Worm (Caenorhabditis elegans) whole organism, late embryonic: ENCODE measurements around the gene Y82E9BL.1.
A peak's percentile ranks its signal among the peaks of the same experiment; 100 is the strongest.
"Not testable (repeated sequence)": the region's sequence is repeated elsewhere in the genome, so short reads cannot be mapped to it uniquely, and the experiment has no call there.

Experiments used
- C08G9.2 ChIP-seq: sonication (generic microtip); optimal IDR thresholded peaks from 2 replicates; lab custom pipeline; 2016; ENCODE audit warnings: mild to moderate bottlenecking, missing genetic modification characterization, moderate library complexity, missing compliant biosample characterization
- K09A11.1 ChIP-seq: sonication (generic microtip); optimal IDR thresholded peaks from 2 replicates; lab custom pipeline; 2017; ENCODE audit warnings: antibody characterized with exemption, mild to moderate bottlenecking, missing genetic modification characterization, missing compliant biosample characterization; ENCODE audit not compliant: insufficient read depth
- T23F11.4 ChIP-seq: fragments of 200-800 bp; sonication (Bioruptor generic); optimal IDR thresholded peaks from 2 replicates; lab custom pipeline; 2018; ENCODE audit warnings: mild to moderate bottlenecking, missing genetic modification characterization, missing compliant biosample characterization
- Y22D7AL.16 ChIP-seq: sonication (generic microtip); optimal IDR thresholded peaks from 2 replicates; lab custom pipeline; 2016; ENCODE audit warnings: missing genetic modification characterization, missing compliant biosample characterization
- ahr-1 ChIP-seq: sonication (generic microtip); optimal IDR thresholded peaks from 2 replicates; lab custom pipeline; 2016; ENCODE audit warnings: missing genetic modification characterization, missing compliant biosample characterization
- ceh-19 ChIP-seq: fragments of 200-800 bp; sonication (Bioruptor generic); optimal IDR thresholded peaks from 2 replicates; lab custom pipeline; 2018; ENCODE audit warnings: mild to moderate bottlenecking, missing genetic modification characterization, missing compliant biosample characterization
- ceh-2 ChIP-seq: sonication (generic microtip); optimal IDR thresholded peaks from 2 replicates; lab custom pipeline; 2016; ENCODE audit warnings: missing genotype, missing genetic modification characterization, missing compliant biosample characterization
- ceh-22 ChIP-seq: sonication (generic microtip); optimal IDR thresholded peaks from 2 replicates; lab custom pipeline; 2017; ENCODE audit warnings: missing biosample characterization, missing genetic modification characterization
- ceh-24 ChIP-seq: sonication (generic microtip); optimal IDR thresholded peaks from 2 replicates; lab custom pipeline; 2016; ENCODE audit warnings: mild to moderate bottlenecking, missing genetic modification characterization, missing compliant biosample characterization
- ceh-30 ChIP-seq: fragments of 150-350 bp; optimal IDR thresholded peaks from 2 replicates; lab custom pipeline; 2014; ENCODE audit warnings: missing biosample characterization, missing genetic modification characterization
- ceh-34 ChIP-seq: sonication (generic microtip); optimal IDR thresholded peaks from 2 replicates; lab custom pipeline; 2016; ENCODE audit warnings: mild to moderate bottlenecking, missing genetic modification characterization, missing compliant biosample characterization
- ceh-6 ChIP-seq: fragments of 200-800 bp; sonication (Bioruptor generic); optimal IDR thresholded peaks from 2 replicates; lab custom pipeline; 2018; ENCODE audit warnings: mild to moderate bottlenecking, missing genetic modification characterization, missing compliant biosample characterization
- che-1 ChIP-seq: sonication (generic microtip); optimal IDR thresholded peaks from 2 replicates; lab custom pipeline; 2016; ENCODE audit warnings: mild to moderate bottlenecking, missing genetic modification characterization, missing compliant biosample characterization
- dmd-4 ChIP-seq: sonication (generic microtip); optimal IDR thresholded peaks from 2 replicates; lab custom pipeline; 2016; ENCODE audit warnings: borderline replicate concordance, missing genetic modification characterization, missing compliant biosample characterization
- ets-4 ChIP-seq: sonication (generic microtip); optimal IDR thresholded peaks from 2 replicates; lab custom pipeline; 2016; ENCODE audit warnings: missing genetic modification characterization, missing compliant biosample characterization
- fax-1 ChIP-seq: sonication (generic microtip); optimal IDR thresholded peaks from 2 replicates; lab custom pipeline; 2016; ENCODE audit warnings: missing genotype, missing genetic modification characterization, missing compliant biosample characterization
- fkh-10 ChIP-seq: fragments of 150-350 bp; optimal IDR thresholded peaks from 2 replicates; lab custom pipeline; 2014; ENCODE audit warnings: missing biosample characterization, missing genetic modification reagents, missing genetic modification characterization
- fkh-6 ChIP-seq: sonication (generic microtip); optimal IDR thresholded peaks from 2 replicates; lab custom pipeline; 2016; ENCODE audit warnings: missing genetic modification characterization, missing compliant biosample characterization
- hlh-30 ChIP-seq: sonication (generic microtip); optimal IDR thresholded peaks from 2 replicates; lab custom pipeline; 2017; ENCODE audit warnings: antibody characterized with exemption, missing genetic modification characterization, missing compliant biosample characterization; ENCODE audit not compliant: insufficient read depth
- lin-11 ChIP-seq: fragments of 200-800 bp; sonication (Bioruptor generic); optimal IDR thresholded peaks from 2 replicates; lab custom pipeline; 2018; ENCODE audit warnings: mild to moderate bottlenecking, missing genetic modification characterization, missing compliant biosample characterization
- madf-2 ChIP-seq: sonication (generic microtip); optimal IDR thresholded peaks from 2 replicates; lab custom pipeline; 2017; ENCODE audit warnings: missing genetic modification characterization, missing compliant biosample characterization
- nhr-11 ChIP-seq: fragments of 150-350 bp; optimal IDR thresholded peaks from 2 replicates; lab custom pipeline; 2014; ENCODE audit warnings: missing biosample characterization, missing genetic modification characterization
- nhr-232 ChIP-seq: sonication (generic microtip); optimal IDR thresholded peaks from 2 replicates; lab custom pipeline; 2016; ENCODE audit warnings: missing genetic modification characterization, missing compliant biosample characterization
- npax-4 ChIP-seq: sonication (generic microtip); optimal IDR thresholded peaks from 2 replicates; lab custom pipeline; 2016; ENCODE audit warnings: missing genetic modification characterization, missing compliant biosample characterization
- odd-2 ChIP-seq: sonication (generic microtip); optimal IDR thresholded peaks from 2 replicates; lab custom pipeline; 2017; ENCODE audit warnings: antibody characterized with exemption, mild to moderate bottlenecking, missing genetic modification characterization, missing compliant biosample characterization
- pag-3 ChIP-seq: sonication (generic microtip); optimal IDR thresholded peaks from 2 replicates; lab custom pipeline; 2016; ENCODE audit warnings: missing compliant biosample characterization, missing genetic modification characterization, borderline replicate concordance
- pat-9 ChIP-seq: fragments of 200-800 bp; sonication (Bioruptor generic); optimal IDR thresholded peaks from 2 replicates; lab custom pipeline; 2018; ENCODE audit warnings: mild to moderate bottlenecking, missing genetic modification characterization, moderate library complexity, missing compliant biosample characterization
- pha-2 ChIP-seq: sonication (generic microtip); optimal IDR thresholded peaks from 2 replicates; lab custom pipeline; 2017; ENCODE audit warnings: mild to moderate bottlenecking, missing genetic modification characterization, missing compliant biosample characterization
- pqm-1 ChIP-seq: sonication (generic microtip); optimal IDR thresholded peaks from 2 replicates; lab custom pipeline; 2016; ENCODE audit warnings: missing genetic modification characterization, missing compliant biosample characterization
- pros-1 ChIP-seq: fragments of 150-350 bp; optimal IDR thresholded peaks from 2 replicates; lab custom pipeline; 2014; ENCODE audit warnings: missing biosample characterization, missing genetic modification reagents, missing genetic modification characterization
- rnt-1 ChIP-seq: sonication (generic microtip); optimal IDR thresholded peaks from 2 replicates; lab custom pipeline; 2016; ENCODE audit warnings: missing genetic modification characterization, missing compliant biosample characterization
- sox-4 ChIP-seq: sonication (generic microtip); optimal IDR thresholded peaks from 2 replicates; lab custom pipeline; 2017; ENCODE audit warnings: mild to moderate bottlenecking, missing genetic modification characterization, inconsistent platforms, missing compliant biosample characterization
- unc-3 ChIP-seq, 2 experiments: fragments of 200-800 bp in 1 of 2; sonication (Bioruptor generic) in 1 of 2; sonication (generic microtip) in 1 of 2; conservative IDR thresholded peaks in 1 of 2; optimal IDR thresholded peaks in 1 of 2; 2 replicates each; pipeline versions ENCODE4 v1.3.6 to Lab custom; 2016 to 2022; ENCODE audit warnings: missing compliant biosample characterization in 2 of 2, missing genetic modification characterization in 2 of 2, missing genetic modification reagents in 1 of 2
- unc-42 ChIP-seq: sonication (generic microtip); optimal IDR thresholded peaks from 2 replicates; lab custom pipeline; 2016; ENCODE audit warnings: missing genotype, missing genetic modification characterization, missing compliant biosample characterization
- unc-55 ChIP-seq: sonication (generic microtip); optimal IDR thresholded peaks from 2 replicates; lab custom pipeline; 2017; ENCODE audit warnings: missing biosample characterization, missing genetic modification reagents, missing genetic modification characterization
- unc-86 ChIP-seq: sonication (generic microtip); optimal IDR thresholded peaks from 2 replicates; lab custom pipeline; 2016; ENCODE audit warnings: missing genetic modification characterization, missing compliant biosample characterization
- zip-5 ChIP-seq: sonication (generic microtip); optimal IDR thresholded peaks from 2 replicates; lab custom pipeline; 2016; ENCODE audit warnings: missing genetic modification characterization, missing compliant biosample characterization

Gene Y82E9BL.1

DNA sequence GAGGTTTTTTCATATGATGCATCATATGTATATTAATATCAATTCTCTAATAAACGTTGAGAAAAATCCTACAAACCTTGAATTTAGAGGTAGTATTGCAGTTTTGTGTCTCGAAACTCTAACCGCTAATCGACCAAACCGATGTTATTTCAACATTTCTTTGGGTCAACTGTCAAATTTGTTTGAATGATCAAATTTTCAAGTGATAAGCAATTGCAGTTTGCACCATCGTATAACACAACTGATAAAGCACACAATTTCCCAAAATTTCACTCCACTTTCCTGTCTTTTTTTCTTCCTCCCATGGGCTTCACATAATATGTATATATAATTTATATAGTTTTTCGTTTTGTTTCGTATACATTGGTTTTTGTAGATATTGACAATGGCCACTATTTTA lies 28.9 kb upstream of the Y82E9BL.1 start, which contains the start of the genes fbxa-138 and Y82E9BR.5:
TSS of gene fbxa-138 (minus strand) at position 161 of the 400 bp plus-strand sequence.
TSS of gene Y82E9BR.5 (plus strand) at position 279 of the 400 bp plus-strand sequence.
- TF ChIP-seq ceh-6 (GFP tag; lab: Kevin White, UChicago), result no peak
- TF ChIP-seq nhr-11, result no peak
- no peak for TF ChIP-seq pqm-1
- TF ChIP-seq ceh-19 (GFP tag; lab: Kevin White, UChicago), result no peak
- TF ChIP-seq lin-11 (tag; lab: Kevin White, UChicago), result no peak
- no peak for TF ChIP-seq ceh-22 (tag; lab: Kevin White, UChicago)
- no peak for TF ChIP-seq ahr-1 (tag; lab: Kevin White, UChicago)
- TF ChIP-seq ceh-24 (tag; lab: Kevin White, UChicago), result no peak
- TF ChIP-seq T23F11.4 (GFP tag; lab: Kevin White, UChicago), result no peak
- TF ChIP-seq pros-1 (tag; lab: Kevin White, UChicago), result no peak
- no peak for TF ChIP-seq sox-4 (tag; lab: Kevin White, UChicago)
- no peak for TF ChIP-seq pat-9 (tag; lab: Kevin White, UChicago)
- TF ChIP-seq rnt-1 (tag; lab: Kevin White, UChicago), result no peak

DNA sequence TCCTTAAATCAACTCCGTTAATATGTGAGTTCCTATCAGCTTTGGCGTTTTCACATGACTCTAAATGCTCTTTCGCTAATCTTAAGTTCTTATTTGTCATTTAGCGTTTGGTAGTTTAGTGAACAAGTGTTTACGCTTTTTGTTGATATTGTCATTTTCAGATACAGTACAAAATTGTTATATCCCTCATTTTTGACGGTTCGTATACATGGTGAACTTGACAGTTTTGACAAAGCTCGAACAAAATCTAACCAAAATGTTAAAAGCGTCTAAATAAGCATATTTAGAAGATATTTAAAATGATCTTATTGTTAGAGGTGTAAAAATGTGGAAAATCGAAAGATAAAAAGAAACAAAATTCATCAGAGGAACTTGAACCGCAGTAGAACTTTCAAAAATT lies 28.3 kb upstream of the Y82E9BL.1 start:
- no peak for TF ChIP-seq fkh-6
- no peak for TF ChIP-seq unc-86 (tag; lab: Kevin White, UChicago)

DNA sequence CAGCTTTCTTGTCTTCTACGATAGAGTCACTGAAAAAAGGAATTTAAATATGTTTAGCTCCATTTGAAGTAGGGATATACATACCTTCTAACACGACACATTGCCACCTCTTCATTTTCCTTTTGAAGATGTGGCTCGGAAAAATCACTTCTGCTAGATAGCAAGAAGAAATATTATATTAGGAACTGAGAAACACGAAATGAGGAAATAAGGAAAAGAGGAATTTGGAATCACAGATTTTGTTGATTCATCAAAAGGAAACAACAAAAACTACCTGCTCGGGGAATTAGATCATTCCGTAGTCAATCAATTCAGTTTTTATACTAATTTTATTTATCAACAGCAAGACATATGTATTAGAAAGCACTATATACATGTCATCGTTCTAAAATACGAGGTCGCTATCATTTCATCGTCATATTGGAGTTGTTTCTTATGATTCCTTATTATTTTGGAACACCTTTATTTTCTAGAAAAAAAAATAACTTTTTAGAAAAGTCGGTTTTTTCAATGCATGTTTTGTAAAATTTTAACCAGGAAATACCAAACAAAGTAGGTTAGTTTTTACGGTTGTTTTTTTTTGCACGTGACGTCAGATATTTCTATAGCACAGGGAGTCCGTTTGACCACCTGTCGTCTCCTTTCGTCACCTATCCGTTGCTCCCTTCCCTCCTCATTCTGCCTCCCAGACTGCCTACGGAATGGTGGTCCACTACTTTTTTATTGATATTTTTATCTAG lies 25.5 kb upstream of the Y82E9BL.1 start, which contains the start of the genes pals-21 and Y82E9BR.6:
TSS of gene pals-21 (minus strand) at position 101 of the 740 bp plus-strand sequence.
TSS of gene Y82E9BR.6 (plus strand) at position 690 of the 740 bp plus-strand sequence.
- TF ChIP-seq ets-4 (tag; lab: Kevin White, UChicago) (no peak), zip-5 (tag; lab: Kevin White, UChicago) (no peak), K09A11.1 (tag; lab: Kevin White, UChicago) (no peak), hlh-30 (tag; lab: Kevin White, UChicago) (peak; percentile 0), fax-1 (tag; lab: Kevin White, UChicago) (no peak), unc-55 (GFP tag; lab: Kevin White, UChicago) (no peak)

DNA sequence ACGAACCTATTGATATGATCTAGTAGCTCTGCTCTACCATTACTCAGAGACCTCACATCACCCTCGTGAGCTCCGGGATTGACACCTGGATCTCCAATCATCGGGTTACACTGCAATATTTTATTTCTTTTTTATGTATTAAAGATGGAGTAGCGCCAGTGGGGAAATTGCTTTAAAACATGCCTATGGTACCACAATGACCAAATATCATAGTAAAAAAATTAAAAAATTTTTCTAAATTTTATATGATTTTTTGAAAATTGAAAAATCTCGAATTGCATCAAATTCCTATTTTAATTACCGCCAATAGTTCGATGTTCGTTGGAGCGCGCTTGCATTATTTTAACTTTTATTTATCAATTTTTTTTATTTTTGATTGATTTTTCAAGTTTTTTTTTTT lies 22.7 kb upstream of the Y82E9BL.1 start, which contains the start of gene pals-40:
TSS of gene pals-40 (minus strand) at position 101 of the 400 bp plus-strand sequence.
- not testable (repeated sequence) for TF ChIP-seq ahr-1 (tag; lab: Kevin White, UChicago); lin-11 (tag; lab: Kevin White, UChicago); ceh-6 (GFP tag; lab: Kevin White, UChicago)

DNA sequence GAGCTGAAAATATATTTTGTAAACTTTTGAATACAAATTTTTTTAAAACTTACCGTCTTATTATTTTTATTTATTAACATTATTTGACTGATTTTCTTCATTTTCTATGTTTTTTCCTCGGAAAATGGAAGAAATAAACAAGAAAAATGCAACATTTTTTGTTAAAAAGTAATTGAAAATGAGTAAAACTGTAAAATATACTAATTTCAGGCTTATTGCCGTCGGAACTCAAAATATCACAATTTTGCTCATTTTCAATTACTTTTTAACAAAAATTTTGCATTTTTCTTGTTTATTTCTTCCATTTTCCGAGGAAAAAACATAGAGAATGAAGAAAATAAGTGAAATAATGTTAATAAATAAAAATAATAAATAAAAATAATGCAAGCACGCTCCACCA lies 20.3 kb upstream of the Y82E9BL.1 start, which contains the start of gene Y82E9BR.10:
TSS of gene Y82E9BR.10 (minus strand) at position 101 of the 400 bp plus-strand sequence.
- not testable (repeated sequence) for TF ChIP-seq pag-3 (tag; lab: Kevin White, UChicago); madf-2; Y22D7AL.16

DNA sequence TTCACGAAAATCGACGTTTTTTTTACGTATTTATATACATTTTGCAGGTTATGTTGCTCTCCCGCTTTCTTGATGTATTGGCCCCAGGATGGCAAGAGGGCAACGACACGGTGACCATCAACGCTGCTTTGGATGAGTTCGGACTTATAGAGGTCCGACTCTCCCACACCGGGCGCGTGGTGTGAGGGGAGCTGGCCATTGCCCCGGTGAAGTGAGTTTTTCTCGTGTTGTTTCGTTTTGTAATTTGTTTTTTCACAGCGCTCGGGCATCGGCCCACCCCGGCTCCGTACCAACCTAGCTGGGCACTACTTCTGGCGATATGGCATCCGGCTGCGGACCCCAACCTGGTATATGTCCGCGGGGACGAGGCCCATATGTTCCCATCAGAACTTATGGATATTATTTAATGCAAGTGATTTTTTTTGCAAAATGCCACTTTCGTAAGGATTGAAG lies 19.2 kb upstream of the Y82E9BL.1 start, which contains the start of gene Y82E9BR.20:
TSS of gene Y82E9BR.20 (plus strand) at position 51 of the 453 bp plus-strand sequence.
- TF ChIP-seq che-1 (tag; lab: Kevin White, UChicago) (no peak), pha-2 (no peak), ets-4 (tag; lab: Kevin White, UChicago) (no peak), ceh-2 (no peak), unc-3 (GFP tag; conservative IDR thresholded peaks at IDR 0.05; lab: Robert Waterston, UW) (no peak), unc-3 (tag; optimal IDR thresholded peaks at IDR 0.05; lab: Kevin White, UChicago) (no peak), ceh-30 (tag; lab: Kevin White, UChicago) (no peak), odd-2 (tag; lab: Kevin White, UChicago) (no peak), fkh-10 (GFP tag; lab: Kevin White, UChicago) (no peak), sox-4 (tag; lab: Kevin White, UChicago) (no peak), unc-42 (tag; lab: Kevin White, UChicago) (no peak), nhr-232 (tag; lab: Kevin White, UChicago) (no peak), T23F11.4 (GFP tag; lab: Kevin White, UChicago) (no peak), C08G9.2 (no peak), unc-55 (GFP tag; lab: Kevin White, UChicago) (no peak), npax-4 (tag; lab: Kevin White, UChicago) (no peak), ceh-34 (tag; lab: Kevin White, UChicago) (no peak), dmd-4 (tag; lab: Kevin White, UChicago) (no peak)
